Worm (Caenorhabditis elegans) whole organism, young adult: ENCODE data around the gene npr-3.

Experiments
- B0261.1 ChIP-seq: sonication (generic microtip); optimal IDR thresholded peaks from 2 replicates; lab custom pipeline; 2016; ENCODE audit warnings: mild to moderate bottlenecking, missing genetic modification characterization, moderate library complexity, missing compliant biosample characterization
- B0336.3 ChIP-seq: fragments of 200-800 bp; sonication (Bioruptor generic); IDR thresholded peaks from 2 replicates; pipeline ENCODE4 v1.3.6; 2022; ENCODE audit warnings: missing genetic modification characterization, missing compliant biosample characterization
- F33H1.4 ChIP-seq: fragments of 200-800 bp; sonication (Bioruptor generic); IDR thresholded peaks from 2 replicates; pipeline ENCODE4 v1.3.6; 2022; ENCODE audit warnings: missing genetic modification reagents, missing genetic modification characterization, missing compliant biosample characterization
- Y53F4B.3 ChIP-seq: fragments of 200-800 bp; sonication (Bioruptor generic); IDR thresholded peaks from 2 replicates; pipeline ENCODE4 v1.3.6; 2022; ENCODE audit warnings: missing genetic modification reagents, missing genetic modification characterization, missing compliant biosample characterization
- Y53G8AR.9 ChIP-seq: fragments of 200-800 bp; sonication (Bioruptor generic); conservative IDR thresholded peaks from 2 replicates; pipeline ENCODE4 v1.3.6; 2022; ENCODE audit warnings: missing genetic modification reagents, missing genetic modification characterization, missing compliant biosample characterization
- Y67H2A.10 ChIP-seq: fragments of 200-800 bp; sonication (Bioruptor generic); conservative IDR thresholded peaks from 2 replicates; pipeline ENCODE4 v1.3.6; 2022; ENCODE audit warnings: missing genetic modification reagents, missing genetic modification characterization, missing compliant biosample characterization
- ama-1 ChIP-seq, 3 experiments: fragments of 150-350 bp in 1 of 3; sonication (generic microtip) in 2 of 3; optimal IDR thresholded peaks; 2 replicates each; lab custom pipeline; 2014 to 2018; ENCODE audit warnings: missing biosample characterization in 2 of 3, missing genetic modification characterization in 2 of 3, missing genetic modification reagents in 2 of 3
- attf-6 ChIP-seq: fragments of 200-800 bp; sonication (Bioruptor generic); IDR thresholded peaks from 2 replicates; pipeline ENCODE4 v1.3.6; 2022; ENCODE audit warnings: missing genetic modification reagents, missing genetic modification characterization, missing compliant biosample characterization
- snpc-1.3 ChIP-seq: sonication (generic microtip); optimal IDR thresholded peaks from 2 replicates; lab custom pipeline; 2017; ENCODE audit warnings: missing genetic modification characterization, mild to moderate bottlenecking, missing compliant biosample characterization, antibody characterized with exemption, moderate library complexity, missing genotype, missing genetic modification reagents; ENCODE audit not compliant: insufficient read depth
- sptf-2 ChIP-seq: fragments of 200-800 bp; sonication (Bioruptor generic); optimal IDR thresholded peaks from 2 replicates; lab custom pipeline; 2018; ENCODE audit warnings: mild to moderate bottlenecking, missing genetic modification characterization, missing compliant biosample characterization
- unc-62 ChIP-seq: fragments of 150-350 bp; optimal IDR thresholded peaks from 2 replicates; lab custom pipeline; 2014; ENCODE audit warnings: missing biosample characterization, missing genetic modification reagents, missing genetic modification characterization
- ztf-22 ChIP-seq: fragments of 200-800 bp; sonication (Bioruptor generic); optimal IDR thresholded peaks from 2 replicates; lab custom pipeline; 2018; ENCODE audit warnings: mild to moderate bottlenecking, missing genetic modification characterization, moderate library complexity, missing compliant biosample characterization

DNA sequence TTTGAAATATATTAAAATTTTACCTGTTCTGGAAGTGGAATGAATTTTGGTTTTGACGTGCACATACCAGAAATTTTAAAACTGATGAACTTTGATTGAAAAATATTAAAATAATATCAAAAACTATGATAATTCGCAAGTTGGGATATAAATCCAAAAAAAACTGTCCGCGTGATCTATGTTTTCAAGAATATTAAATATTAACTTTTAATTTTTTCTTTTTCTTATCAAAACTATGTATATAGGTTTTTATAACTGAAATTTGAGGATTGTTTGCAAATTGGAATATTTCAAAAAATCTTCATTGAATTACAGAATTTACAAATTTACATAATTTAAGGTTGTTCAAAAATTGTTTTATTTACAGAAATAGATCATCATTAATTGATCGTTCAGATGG is 5.3 kb downstream of the npr-3 start, which contains the start of gene C10C6.3:
- TF ChIP-seq unc-62 (GFP tag; lab: Kevin White, UChicago) = no peak
- TF ChIP-seq Y53F4B.3 = no peak
- no peak for TF ChIP-seq ama-1 (optimal IDR thresholded peaks at IDR 0.05; lab: Kevin White, UChicago)
- no peak for TF ChIP-seq ama-1 (GFP tag; optimal IDR thresholded peaks at IDR 0.05; lab: Kevin White, UChicago)
- TF ChIP-seq B0261.1 (tag; lab: Kevin White, UChicago) = no peak
- TF ChIP-seq F33H1.4 (GFP tag; lab: Robert Waterston, UW) = no peak
- no peak for TF ChIP-seq ztf-22 (GFP tag; lab: Kevin White, UChicago)
- TF ChIP-seq snpc-1.3 (tag; lab: Kevin White, UChicago) = no peak
- no peak for TF ChIP-seq sptf-2
- no peak for TF ChIP-seq B0336.3
- TF ChIP-seq Y53G8AR.9 (GFP tag; lab: Robert Waterston, UW) = no peak
- no peak for TF ChIP-seq Y67H2A.10
- TF ChIP-seq attf-6 (GFP tag; lab: Robert Waterston, UW) = no peak
